Worm (Caenorhabditis elegans): ENCODE results near the gene fnta-1.

DNA sequence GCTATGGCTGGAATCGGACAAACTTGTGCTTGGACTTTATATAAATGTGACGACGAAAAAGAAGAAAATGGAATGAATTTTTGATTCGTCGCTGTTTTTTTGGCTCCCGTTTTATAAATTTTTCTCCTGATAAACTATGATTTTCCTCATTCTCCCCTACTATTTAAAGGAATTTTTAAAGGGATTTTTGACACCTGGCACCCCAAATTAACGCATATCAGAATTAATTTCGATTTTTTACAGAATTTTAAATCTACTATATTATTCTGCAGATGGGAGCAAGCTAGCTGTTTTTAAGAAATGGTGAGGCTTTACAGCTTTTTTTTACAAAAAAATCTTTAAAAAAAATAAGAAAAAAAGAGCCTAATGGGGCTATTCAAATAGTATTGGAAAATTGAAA is 35.1 kb downstream of the fnta-1 start, which contains the start of gene coa-1:
- TF ChIP-seq rcor-1 (GFP tag; IDR thresholded peaks at IDR 0.05) = no peak
- TF ChIP-seq ama-1 (optimal IDR thresholded peaks at IDR 0.05) = no peak
- TF ChIP-seq ama-1 (GFP tag; optimal IDR thresholded peaks at IDR 0.05) = no peak
- TF ChIP-seq madf-8 (GFP tag; conservative IDR thresholded peaks at IDR 0.05) = no peak

Data from whole organism, young adult.